Fruit fly (Drosophila melanogaster) whole organism, adult: ENCODE measurements around the gene Chsy.

Source experiments
- CG11617 ChIP-seq: fragments of 200-800 bp; sonication (Bioruptor generic); optimal IDR thresholded peaks from 2 replicates; lab custom pipeline; 2017; ENCODE audit warnings: mild to moderate bottlenecking, missing biosample characterization, missing genetic modification reagents, missing genetic modification characterization
- Hr96 ChIP-seq: fragments of 200-800 bp; sonication (Bioruptor generic); optimal IDR thresholded peaks from 2 replicates; lab custom pipeline; 2016; ENCODE audit warnings: missing biosample characterization, missing genetic modification characterization

- no peak for TF ChIP-seq CG11617
- no peak for TF ChIP-seq Hr96 (GFP tag; lab: Kevin White, UChicago)
These were observed 5.9 kb downstream of the Chsy start, which contains the start of gene Alp11 for dm6 chrX:15587433-15587832.
